Worm (Caenorhabditis elegans) whole organism, mixed stage, embryonic: ENCODE measurements around the gene K12H4.5.

Source experiments
- M03D4.4 ChIP-seq: sonication (generic microtip); optimal IDR thresholded peaks from 2 replicates; lab custom pipeline; 2017; ENCODE audit warnings: mild to moderate bottlenecking, missing genetic modification characterization, missing compliant biosample characterization
- bed-3 ChIP-seq: fragments of 200-800 bp; sonication (Bioruptor generic); optimal IDR thresholded peaks from 3 replicates; lab custom pipeline; 2018; ENCODE audit warnings: mild to moderate bottlenecking, missing genetic modification characterization, moderate library complexity, missing compliant biosample characterization
- blmp-1 ChIP-seq: fragments of 150-350 bp; optimal IDR thresholded peaks from 2 replicates; lab custom pipeline; 2014; ENCODE audit warnings: missing biosample characterization, missing genetic modification characterization
- ceh-39 ChIP-seq: fragments of 150-350 bp; optimal IDR thresholded peaks from 2 replicates; lab custom pipeline; 2014; ENCODE audit warnings: missing biosample characterization, missing genetic modification characterization
- ceh-43 ChIP-seq: fragments of 200-800 bp; sonication (Bioruptor generic); optimal IDR thresholded peaks from 2 replicates; lab custom pipeline; 2018; ENCODE audit warnings: mild to moderate bottlenecking, missing genetic modification characterization, moderate library complexity, missing compliant biosample characterization
- ceh-83 ChIP-seq: fragments of 200-800 bp; sonication (Bioruptor generic); optimal IDR thresholded peaks from 2 replicates; lab custom pipeline; 2018; ENCODE audit warnings: mild to moderate bottlenecking, missing genetic modification characterization, missing compliant biosample characterization
- ces-1 ChIP-seq: fragments of 150-350 bp; optimal IDR thresholded peaks from 2 replicates; lab custom pipeline; 2014; ENCODE audit warnings: missing biosample characterization, missing genetic modification reagents, missing genetic modification characterization
- cnd-1 ChIP-seq: fragments of 200-800 bp; sonication (Bioruptor generic); optimal IDR thresholded peaks from 2 replicates; lab custom pipeline; 2018; ENCODE audit warnings: mild to moderate bottlenecking, missing genetic modification characterization, missing compliant biosample characterization
- drap-1 ChIP-seq: fragments of 200-800 bp; sonication (Bioruptor generic); optimal IDR thresholded peaks from 3 replicates; lab custom pipeline; 2018; ENCODE audit warnings: mild to moderate bottlenecking, missing genetic modification characterization, missing compliant biosample characterization
- elt-3 ChIP-seq: fragments of 150-350 bp; optimal IDR thresholded peaks from 2 replicates; lab custom pipeline; 2014; ENCODE audit warnings: missing biosample characterization, missing genetic modification characterization
- ham-2 ChIP-seq: fragments of 200-800 bp; sonication (Bioruptor generic); optimal IDR thresholded peaks from 2 replicates; lab custom pipeline; 2018; ENCODE audit warnings: mild to moderate bottlenecking, missing genetic modification characterization, missing compliant biosample characterization
- hlh-1 ChIP-seq: fragments of 150-350 bp; optimal IDR thresholded peaks from 2 replicates; lab custom pipeline; 2014; ENCODE audit warnings: missing biosample characterization, missing genetic modification reagents, missing genetic modification characterization
- lin-13 ChIP-seq: fragments of 150-350 bp; optimal IDR thresholded peaks from 2 replicates; lab custom pipeline; 2014; ENCODE audit warnings: missing biosample characterization, missing genetic modification characterization
- lsy-2 ChIP-seq: fragments of 150-350 bp; optimal IDR thresholded peaks from 2 replicates; lab custom pipeline; 2014; ENCODE audit warnings: missing biosample characterization, missing genetic modification characterization
- mab-5 ChIP-seq: fragments of 150-350 bp; optimal IDR thresholded peaks from 2 replicates; lab custom pipeline; 2014; ENCODE audit warnings: missing biosample characterization, missing genetic modification characterization
- mep-1 ChIP-seq: fragments of 150-350 bp; optimal IDR thresholded peaks from 2 replicates; lab custom pipeline; 2017; ENCODE audit warnings: missing biosample characterization, missing genetic modification reagents, missing genetic modification characterization, inconsistent platforms
- mls-2 ChIP-seq: sonication (generic microtip); optimal IDR thresholded peaks from 2 replicates; lab custom pipeline; 2016; ENCODE audit warnings: mild to moderate bottlenecking, missing genetic modification characterization, moderate library complexity, missing compliant biosample characterization
- nhr-12 ChIP-seq: fragments of 150-350 bp; optimal IDR thresholded peaks from 2 replicates; lab custom pipeline; 2014; ENCODE audit warnings: missing biosample characterization, missing genetic modification characterization
- nhr-237 ChIP-seq: fragments of 150-350 bp; optimal IDR thresholded peaks from 2 replicates; lab custom pipeline; 2014; ENCODE audit warnings: missing biosample characterization, missing genetic modification characterization
- nhr-76 ChIP-seq: sonication (generic microtip); optimal IDR thresholded peaks from 2 replicates; lab custom pipeline; 2017; ENCODE audit warnings: missing biosample characterization, missing genetic modification characterization
- pha-4 ChIP-seq: fragments of 150-350 bp; optimal IDR thresholded peaks from 2 replicates; lab custom pipeline; 2018; ENCODE audit warnings: missing biosample characterization, missing genetic modification reagents, missing genetic modification characterization
- sem-2 ChIP-seq: fragments of 200-800 bp; sonication (Bioruptor generic); optimal IDR thresholded peaks from 2 replicates; lab custom pipeline; 2018; ENCODE audit warnings: mild to moderate bottlenecking, missing genetic modification characterization, missing compliant biosample characterization
- snpc-4 ChIP-seq: fragments of 150-350 bp; optimal IDR thresholded peaks from 2 replicates; lab custom pipeline; 2014; ENCODE audit warnings: missing biosample characterization, missing genetic modification characterization
- sptf-1 ChIP-seq: sonication (generic microtip); optimal IDR thresholded peaks from 2 replicates; lab custom pipeline; 2017; ENCODE audit warnings: mild to moderate bottlenecking, missing genetic modification characterization, moderate library complexity, missing compliant biosample characterization
- tbx-8 ChIP-seq: fragments of 200-800 bp; sonication (Bioruptor generic); optimal IDR thresholded peaks from 2 replicates; lab custom pipeline; 2018; ENCODE audit warnings: mild to moderate bottlenecking, missing genetic modification characterization, moderate library complexity, missing compliant biosample characterization
- unc-120 ChIP-seq: sonication (generic microtip); optimal IDR thresholded peaks from 2 replicates; lab custom pipeline; 2017; ENCODE audit warnings: missing genetic modification characterization, missing compliant biosample characterization; ENCODE audit not compliant: poor library complexity, severe bottlenecking
- unc-39 ChIP-seq: fragments of 150-350 bp; optimal IDR thresholded peaks from 2 replicates; lab custom pipeline; 2014; ENCODE audit warnings: missing biosample characterization, missing genetic modification characterization
- zip-8 ChIP-seq: fragments of 150-350 bp; optimal IDR thresholded peaks from 2 replicates; lab custom pipeline; 2014; ENCODE audit warnings: missing biosample characterization, missing genetic modification characterization
- ztf-11 ChIP-seq: fragments of 150-350 bp; optimal IDR thresholded peaks from 2 replicates; lab custom pipeline; 2014; ENCODE audit warnings: missing biosample characterization, missing genetic modification characterization

The K12H4.5 gene

ce11 chrIII:8044187-8044586, at the start of gene K12H4.5:
Gene K12H4.5 (plus strand): TSS chrIII:8044487.
- TF ChIP-seq ztf-11, result no peak
- TF ChIP-seq pha-4 (tag; lab: Kevin White, UChicago), result no peak
- TF ChIP-seq cnd-1 (tag; lab: Kevin White, UChicago), result no peak
- no peak for TF ChIP-seq mls-2 (tag; lab: Kevin White, UChicago)
- TF ChIP-seq ces-1 (GFP tag; lab: Kevin White, UChicago), result peak; percentile 17
- TF ChIP-seq, all 35 proteins: peak for 1

ce11 chrIII:7996353-7996752, 47.9 kb upstream of the K12H4.5 start, which contains the start of gene npr-17:
Gene npr-17 (minus strand): TSS chrIII:7996453.
- TF ChIP-seq elt-3 (tag; lab: Kevin White, UChicago) (no peak), hlh-1 (tag; lab: Kevin White, UChicago) (no peak), nhr-76 (tag; lab: Kevin White, UChicago) (no peak), bed-3 (GFP tag; lab: Kevin White, UChicago) (no peak), ztf-11 (no peak), zip-8 (no peak), ceh-43 (GFP tag; lab: Kevin White, UChicago) (no peak), ces-1 (GFP tag; lab: Kevin White, UChicago) (no peak), blmp-1 (tag; lab: Kevin White, UChicago) (no peak), tbx-8 (GFP tag; lab: Kevin White, UChicago) (no peak), nhr-12 (tag; lab: Kevin White, UChicago) (no peak), ceh-83 (GFP tag; lab: Kevin White, UChicago) (no peak)

DNA sequence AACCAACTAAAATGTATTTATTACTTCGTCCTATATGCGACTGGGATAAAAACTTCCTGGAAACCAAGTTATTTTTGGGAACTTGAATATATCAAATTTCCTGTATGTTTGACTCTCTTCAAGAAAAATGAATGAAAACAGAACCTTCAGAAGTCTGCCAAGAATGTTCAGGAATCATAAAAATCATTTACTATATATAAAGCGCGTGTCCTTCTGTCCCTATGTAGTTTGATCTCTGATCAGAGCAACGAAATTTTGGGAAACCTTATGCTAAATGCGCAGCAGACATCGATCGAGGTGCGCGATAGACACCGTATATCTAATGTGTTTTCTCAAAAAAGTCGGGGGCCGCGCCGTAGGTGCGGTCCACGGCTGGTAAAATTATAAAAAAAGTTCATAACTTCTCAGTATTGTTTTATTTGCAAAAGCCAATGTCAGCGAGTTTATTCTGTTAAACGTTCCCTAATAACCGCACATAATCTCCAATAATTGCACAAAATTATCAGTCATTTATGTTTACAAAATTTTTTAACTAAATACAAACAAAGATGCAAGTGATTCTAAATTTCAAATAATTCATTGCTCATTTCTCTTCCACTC, 46.7 kb upstream of the K12H4.5 start:
- TF ChIP-seq unc-39 (tag; lab: Kevin White, UChicago) (no peak), ces-1 (GFP tag; lab: Kevin White, UChicago) (no peak), ceh-39 (tag; lab: Kevin White, UChicago) (no peak), M03D4.4 (tag; lab: Kevin White, UChicago) (no peak), nhr-237 (tag; lab: Kevin White, UChicago) (no peak), sptf-1 (tag; lab: Kevin White, UChicago) (no peak), sem-2 (GFP tag; lab: Kevin White, UChicago) (no peak), mls-2 (tag; lab: Kevin White, UChicago) (no peak)

- TF ChIP-seq ceh-83 (GFP tag; lab: Kevin White, UChicago) (no peak), mab-5 (no peak), sptf-1 (tag; lab: Kevin White, UChicago) (no peak), zip-8 (no peak), ham-2 (no peak), lin-13 (tag; lab: Kevin White, UChicago) (no peak), tbx-8 (GFP tag; lab: Kevin White, UChicago) (no peak), hlh-1 (tag; lab: Kevin White, UChicago) (no peak), nhr-12 (tag; lab: Kevin White, UChicago) (no peak), snpc-4 (no peak), ceh-39 (tag; lab: Kevin White, UChicago) (no peak), nhr-76 (tag; lab: Kevin White, UChicago) (no peak), mep-1 (no peak), ztf-11 (no peak), M03D4.4 (tag; lab: Kevin White, UChicago) (no peak), drap-1 (GFP tag; lab: Kevin White, UChicago) (no peak), blmp-1 (tag; lab: Kevin White, UChicago) (no peak)
Observed at ce11 chrIII:8001557-8001956, 42.7 kb upstream of the K12H4.5 start.

ce11 chrIII:8004091-8004490, 40.2 kb upstream of the K12H4.5 start, which contains the start of gene C06G4.6:
Gene C06G4.6 (plus strand): TSS chrIII:8004391.
- TF ChIP-seq unc-120 (tag; lab: Kevin White, UChicago) (no peak), zip-8 (no peak), nhr-12 (tag; lab: Kevin White, UChicago) (no peak)

ce11 chrIII:8009769-8010168, 34.5 kb upstream of the K12H4.5 start, which contains the start of gene cit-1.1:
Gene cit-1.1 (minus strand): TSS chrIII:8009821.
- TF ChIP-seq mep-1, result peak; percentile 25
- peak; percentile 35 for TF ChIP-seq lsy-2 (tag; lab: Kevin White, UChicago)
- no peak for TF ChIP-seq hlh-1 (tag; lab: Kevin White, UChicago)
